Worm (Caenorhabditis elegans) whole organism, L4/young adult: ENCODE measurements around the gene bicd-1.

Experiments used
- W03F9.2 ChIP-seq: fragments of 150-350 bp; optimal IDR thresholded peaks from 2 replicates; lab custom pipeline; 2014; ENCODE audit warnings: missing biosample characterization, missing genetic modification characterization
- him-1 ChIP-seq: sonication (generic microtip); optimal IDR thresholded peaks from 2 replicates; lab custom pipeline; 2016; ENCODE audit warnings: missing genotype, missing genetic modification reagents, missing genetic modification characterization, missing compliant biosample characterization

DNA sequence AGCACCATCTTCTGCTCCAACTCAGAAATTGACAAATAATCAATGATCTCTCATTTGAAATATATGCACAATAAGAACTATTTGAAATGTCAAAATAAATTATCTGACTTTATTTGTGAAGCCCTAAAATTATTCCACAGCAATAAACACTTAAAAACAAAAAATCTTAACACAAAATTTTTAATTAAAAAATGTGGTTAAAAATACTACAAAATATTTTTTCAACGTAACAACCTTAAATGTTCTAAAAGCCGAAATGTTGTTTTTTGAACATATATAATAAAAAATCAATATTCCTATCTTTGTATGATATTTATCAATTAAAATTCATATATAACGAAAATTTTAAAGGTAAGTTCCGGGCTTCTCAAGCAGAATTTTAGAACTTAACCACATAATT, 27.3 kb upstream of the bicd-1 start, which contains the start of gene F38A5.8:
- TF ChIP-seq him-1 (tag; lab: Kevin White, UChicago): no peak
- TF ChIP-seq W03F9.2 (tag; lab: Kevin White, UChicago): no peak
